Fruit fly (Drosophila melanogaster) whole organism, wandering third instar larva: ENCODE data around the gene mtrm.

Source experiments
- CG32264 ChIP-seq: fragments of 200-800 bp; sonication (Bioruptor generic); optimal IDR thresholded peaks from 2 replicates; lab custom pipeline; 2016; ENCODE audit warnings: missing biosample characterization, missing genetic modification characterization
- HLH106 ChIP-seq: fragments of 200-800 bp; optimal IDR thresholded peaks from 3 replicates; lab custom pipeline; 2019; ENCODE audit warnings: missing biosample characterization, mild to moderate bottlenecking, missing genetic modification characterization, moderate library complexity
- Hr83 ChIP-seq: fragments of 200-300 bp; sonication (Bioruptor generic); optimal IDR thresholded peaks from 2 replicates; lab custom pipeline; 2016; ENCODE audit warnings: missing biosample characterization, mild to moderate bottlenecking, missing genetic modification characterization, moderate library complexity; ENCODE audit not compliant: poor library complexity, severe bottlenecking
- Rel ChIP-seq, 2 experiments: fragments of 200-800 bp; sonication (Bioruptor generic) in 1 of 2; optimal IDR thresholded peaks; 2 replicates in 1 of 2; 3 replicates in 1 of 2; lab custom pipeline; 2016 to 2019; ENCODE audit warnings: mild to moderate bottlenecking in 2 of 2, missing biosample characterization in 2 of 2, missing genetic modification characterization in 2 of 2, moderate library complexity in 1 of 2
- Sp1 ChIP-seq: fragments of 200-800 bp; sonication (Bioruptor generic); optimal IDR thresholded peaks from 3 replicates; lab custom pipeline; 2019; ENCODE audit warnings: missing biosample characterization, mild to moderate bottlenecking, missing genetic modification characterization, moderate library complexity
- br ChIP-seq: fragments of 200-800 bp; sonication (Bioruptor generic); optimal IDR thresholded peaks from 2 replicates; lab custom pipeline; 2016; ENCODE audit warnings: missing biosample characterization, missing genetic modification characterization
- brk ChIP-seq: fragments of 200-800 bp; sonication (Bioruptor generic); optimal IDR thresholded peaks from 2 replicates; lab custom pipeline; 2016; ENCODE audit warnings: missing biosample characterization, mild to moderate bottlenecking, missing genetic modification characterization
- dmrt93B ChIP-seq: fragments of 200-800 bp; sonication (Bioruptor generic); optimal IDR thresholded peaks from 2 replicates; lab custom pipeline; 2018; ENCODE audit warnings: missing biosample characterization, mild to moderate bottlenecking, missing genetic modification characterization
- foxo ChIP-seq, 2 experiments: fragments of 200-800 bp; sonication (Bioruptor generic); optimal IDR thresholded peaks; 2 replicates in 1 of 2; 3 replicates in 1 of 2; lab custom pipeline; 2016 to 2017; ENCODE audit warnings: missing biosample characterization in 2 of 2, missing genetic modification characterization in 2 of 2
- fru ChIP-seq: fragments of 200-800 bp; sonication (Bioruptor generic); optimal IDR thresholded peaks from 3 replicates; lab custom pipeline; 2016; ENCODE audit warnings: missing biosample characterization, mild to moderate bottlenecking, missing genetic modification characterization
- h ChIP-seq: fragments of 200-800 bp; sonication (Bioruptor generic); optimal IDR thresholded peaks from 3 replicates; lab custom pipeline; 2016; ENCODE audit warnings: missing biosample characterization, mild to moderate bottlenecking, missing genetic modification characterization
- psq ChIP-seq: fragments of 200-800 bp; sonication (Bioruptor generic); optimal IDR thresholded peaks from 3 replicates; lab custom pipeline; 2017; ENCODE audit warnings: missing biosample characterization, mild to moderate bottlenecking, missing genetic modification characterization, moderate library complexity
- rgr ChIP-seq: fragments of 200-800 bp; sonication (Bioruptor generic); optimal IDR thresholded peaks from 3 replicates; lab custom pipeline; 2016; ENCODE audit warnings: missing biosample characterization, mild to moderate bottlenecking, missing genetic modification characterization
- sage ChIP-seq: fragments of 200-800 bp; sonication (Bioruptor generic); optimal IDR thresholded peaks from 2 replicates; lab custom pipeline; 2016; ENCODE audit warnings: missing biosample characterization, mild to moderate bottlenecking, missing genetic modification characterization
- woc ChIP-seq: sonication (Bioruptor generic); optimal IDR thresholded peaks from 2 replicates; lab custom pipeline; 2016; ENCODE audit warnings: missing biosample characterization, mild to moderate bottlenecking, missing genetic modification characterization

The mtrm gene

DNA sequence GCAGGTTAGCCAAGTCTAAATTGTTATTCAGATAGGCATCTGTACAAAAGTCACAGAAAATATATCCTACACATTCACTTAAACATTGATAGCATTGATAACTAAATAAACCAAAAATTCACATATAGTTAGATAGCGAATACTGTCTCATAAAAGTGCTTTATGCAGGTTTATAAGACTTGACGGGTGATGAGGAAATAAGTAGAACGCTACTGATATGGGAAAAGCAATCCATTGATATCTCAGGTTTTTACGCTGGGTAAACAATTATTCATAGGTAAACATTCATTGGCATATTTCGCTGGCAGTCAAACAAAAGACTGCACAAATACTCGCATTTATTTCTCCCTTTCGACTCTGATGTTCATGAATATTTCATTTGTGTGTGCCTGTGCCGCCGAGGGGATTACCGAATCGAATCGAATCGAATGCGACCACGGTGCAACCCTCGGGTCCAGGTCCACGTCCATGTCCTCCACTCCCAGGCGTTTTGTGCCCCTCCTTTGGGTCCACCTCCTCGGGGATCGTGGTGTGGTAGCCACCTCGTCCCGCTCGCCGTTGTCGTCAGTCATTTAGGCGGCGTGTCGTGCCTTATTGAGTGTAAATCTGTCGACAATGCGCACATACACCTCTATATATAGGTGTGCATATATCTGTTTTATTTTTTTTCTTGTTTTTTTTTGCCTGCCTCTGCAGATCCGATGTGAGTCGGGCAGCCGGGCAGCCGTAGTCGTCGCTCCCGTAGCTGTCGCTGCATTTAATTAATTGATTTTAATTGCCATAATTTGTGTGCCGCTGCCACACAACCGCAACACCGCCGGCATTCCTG lies 47.5 kb downstream of the mtrm start:
- peak; percentile 21 for TF ChIP-seq br (GFP tag; lab: Kevin White, UChicago)
- peak; percentile 19 for TF ChIP-seq h (GFP tag; lab: Kevin White, UChicago)
- TF ChIP-seq dmrt93B (GFP tag; lab: Kevin White, UChicago) = peak; percentile 34
- TF ChIP-seq HLH106 (tag; lab: Kevin White, UChicago) = peak; percentile 10
- peak; percentile 22 for TF ChIP-seq rgr (GFP tag; lab: Kevin White, UChicago)
- TF ChIP-seq fru (GFP tag; lab: Kevin White, UChicago) = no peak
- peak in 1 of 2 experiments; percentile 34 for TF ChIP-seq foxo (GFP tag; optimal IDR thresholded peaks at IDR 0.05; lab: Kevin White, UChicago)
- TF ChIP-seq Rel (GFP tag; optimal IDR thresholded peaks at IDR 0.05; lab: Kevin White, UChicago) = no peak
- peak; percentile 31 for TF ChIP-seq Rel (tag; optimal IDR thresholded peaks at IDR 0.05; lab: Kevin White, UChicago)
- no peak for TF ChIP-seq Sp1 (GFP tag; lab: Kevin White, UChicago)
- peak; percentile 56 for TF ChIP-seq woc (GFP tag; lab: Kevin White, UChicago)
- TF ChIP-seq psq (GFP tag; lab: Kevin White, UChicago) = peak; percentile 16
- peak; percentile 10 for TF ChIP-seq Hr83 (GFP tag; lab: Kevin White, UChicago)
- TF ChIP-seq CG32264 (GFP tag; lab: Kevin White, UChicago) = no peak
- no peak for TF ChIP-seq brk (GFP tag; lab: Kevin White, UChicago)

DNA sequence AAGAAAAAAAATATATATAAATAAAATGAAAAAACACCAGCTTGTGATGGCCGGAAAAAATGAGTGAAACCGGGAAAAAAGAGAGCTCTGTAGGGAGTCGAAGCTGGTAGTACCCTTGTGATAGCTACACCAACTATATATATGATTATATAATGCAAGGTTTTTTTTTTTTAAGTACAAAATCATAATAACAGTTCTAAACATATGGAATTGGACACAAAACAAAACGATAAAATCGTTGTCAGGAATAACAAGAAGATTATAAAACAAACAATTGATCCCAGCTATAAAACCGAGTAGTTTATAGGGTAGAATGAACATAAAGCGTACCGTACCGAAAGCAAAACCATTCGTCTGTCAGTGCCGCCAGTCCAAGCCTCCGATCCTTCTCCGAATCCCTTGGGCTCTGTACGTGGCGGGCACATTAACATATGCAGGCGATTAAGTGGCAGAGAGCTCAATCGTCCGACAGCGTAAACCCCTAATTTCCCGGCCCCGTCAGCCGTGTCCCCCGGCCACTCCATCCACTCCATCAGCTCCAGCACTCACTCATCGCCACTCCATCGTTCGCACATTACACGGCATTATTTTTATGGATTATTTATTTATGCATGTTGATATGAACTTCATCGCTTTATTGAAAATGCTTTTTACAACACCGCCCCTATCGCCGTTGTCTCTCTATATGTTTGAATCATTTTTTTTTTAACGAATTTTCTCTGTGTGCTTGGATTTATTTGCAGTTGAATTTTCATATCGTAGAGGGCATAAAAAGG lies 48.6 kb downstream of the mtrm start:
- TF ChIP-seq sage (GFP tag; lab: Kevin White, UChicago) (no peak), psq (GFP tag; lab: Kevin White, UChicago) (peak; percentile 0), h (GFP tag; lab: Kevin White, UChicago) (peak; percentile 25)
